Worm (Caenorhabditis elegans) whole organism, young adult: ENCODE measurements around the gene dnc-4.

ENCODE experiments used
- B0019.2 ChIP-seq: fragments of 200-800 bp; sonication (Bioruptor generic); conservative IDR thresholded peaks from 2 replicates; pipeline ENCODE4 v1.3.6; 2022; ENCODE audit warnings: missing genetic modification reagents, missing genetic modification characterization, missing compliant biosample characterization
- F10E7.11 ChIP-seq: sonication (generic microtip); optimal IDR thresholded peaks from 2 replicates; lab custom pipeline; 2017; ENCODE audit warnings: mild to moderate bottlenecking, missing genetic modification characterization, moderate library complexity, missing compliant biosample characterization
- F57A8.1 ChIP-seq: fragments of 200-800 bp; sonication (Bioruptor generic); optimal IDR thresholded peaks from 2 replicates; lab custom pipeline; 2018; ENCODE audit warnings: mild to moderate bottlenecking, missing genetic modification characterization, moderate library complexity, missing compliant biosample characterization
- F57C9.4 ChIP-seq: sonication (generic microtip); optimal IDR thresholded peaks from 2 replicates; lab custom pipeline; 2017; ENCODE audit warnings: mild to moderate bottlenecking, missing genetic modification characterization, missing compliant biosample characterization
- ccch-3 ChIP-seq: fragments of 200-800 bp; sonication (Bioruptor generic); optimal IDR thresholded peaks from 2 replicates; lab custom pipeline; 2018; ENCODE audit warnings: mild to moderate bottlenecking, missing genetic modification characterization, missing compliant biosample characterization
- egl-18 ChIP-seq: fragments of 200-800 bp; sonication (Bioruptor generic); IDR thresholded peaks from 2 replicates; pipeline ENCODE4 v1.3.6; 2022; ENCODE audit warnings: missing genetic modification reagents, missing genetic modification characterization, missing compliant biosample characterization
- hmg-1.2 ChIP-seq: fragments of 200-800 bp; sonication (Bioruptor generic); IDR thresholded peaks from 2 replicates; pipeline ENCODE4 v1.3.6; 2022; ENCODE audit warnings: missing genetic modification reagents, missing genetic modification characterization, missing compliant biosample characterization
- unc-62 ChIP-seq: fragments of 150-350 bp; optimal IDR thresholded peaks from 2 replicates; lab custom pipeline; 2014; ENCODE audit warnings: missing biosample characterization, missing genetic modification reagents, missing genetic modification characterization
- ztf-25 ChIP-seq: fragments of 200-800 bp; sonication (Bioruptor generic); IDR thresholded peaks from 2 replicates; pipeline ENCODE4 v1.3.6; 2022; ENCODE audit warnings: missing genetic modification reagents, missing genetic modification characterization, missing compliant biosample characterization
- ztf-3 ChIP-seq: fragments of 200-800 bp; sonication (Bioruptor generic); optimal IDR thresholded peaks from 2 replicates; lab custom pipeline; 2018; ENCODE audit warnings: mild to moderate bottlenecking, missing genetic modification characterization, missing compliant biosample characterization

ce11 chrIV:8007549-8007948 is 12.1 kb downstream of the dnc-4 start:
- TF ChIP-seq F57C9.4 = no peak
- TF ChIP-seq hmg-1.2 (GFP tag; lab: Robert Waterston, UW) = no peak
- TF ChIP-seq egl-18 (GFP tag; lab: Robert Waterston, UW) = no peak
- TF ChIP-seq ccch-3 (GFP tag; lab: Kevin White, UChicago) = no peak
- TF ChIP-seq B0019.2 (GFP tag; lab: Robert Waterston, UW) = no peak
- no peak for TF ChIP-seq F57A8.1 (GFP tag; lab: Kevin White, UChicago)
- TF ChIP-seq ztf-25 (GFP tag; lab: Robert Waterston, UW) = no peak
- no peak for TF ChIP-seq unc-62 (GFP tag; lab: Kevin White, UChicago)
- TF ChIP-seq ztf-3 (GFP tag; lab: Kevin White, UChicago) = no peak
- TF ChIP-seq F10E7.11 (tag; lab: Kevin White, UChicago) = no peak
